Fruit fly (Drosophila melanogaster) whole organism, adult: ENCODE measurements around the gene CG1792.
A peak's percentile ranks its signal among the peaks of the same experiment; 100 is the strongest.

Experiments used
- CG11617 ChIP-seq: fragments of 200-800 bp; sonication (Bioruptor generic); optimal IDR thresholded peaks from 2 replicates; lab custom pipeline; 2017; ENCODE audit warnings: mild to moderate bottlenecking, missing biosample characterization, missing genetic modification reagents, missing genetic modification characterization
- CG12768 ChIP-seq: fragments of 200-800 bp; sonication (Bioruptor generic); optimal IDR thresholded peaks from 2 replicates; lab custom pipeline; 2017; ENCODE audit warnings: missing biosample characterization, missing genetic modification characterization, mild to moderate bottlenecking, moderate library complexity, missing genetic modification reagents
- CG14711 ChIP-seq: fragments of 200-800 bp; sonication (Bioruptor generic); optimal IDR thresholded peaks from 2 replicates; lab custom pipeline; 2018; ENCODE audit warnings: missing biosample characterization, mild to moderate bottlenecking, missing genetic modification characterization, moderate library complexity
- CG1620 ChIP-seq: fragments of 200-800 bp; sonication (Bioruptor generic); optimal IDR thresholded peaks from 2 replicates; lab custom pipeline; 2016; ENCODE audit warnings: missing biosample characterization, missing genetic modification characterization
- CG33017 ChIP-seq: fragments of 200-800 bp; sonication (Bioruptor generic); optimal IDR thresholded peaks from 2 replicates; lab custom pipeline; 2018; ENCODE audit warnings: missing biosample characterization, mild to moderate bottlenecking, missing genetic modification characterization, moderate library complexity
- CG5204 ChIP-seq: fragments of 200-800 bp; sonication (Bioruptor generic); optimal IDR thresholded peaks from 2 replicates; lab custom pipeline; 2016; ENCODE audit warnings: missing biosample characterization, missing genetic modification characterization
- CG7045 ChIP-seq: fragments of 200-800 bp; sonication (Bioruptor generic); optimal IDR thresholded peaks from 2 replicates; lab custom pipeline; 2017; ENCODE audit warnings: missing biosample characterization, mild to moderate bottlenecking, missing genetic modification characterization
- CG7101 ChIP-seq: fragments of 200-800 bp; sonication (Bioruptor generic); optimal IDR thresholded peaks from 2 replicates; lab custom pipeline; 2018; ENCODE audit warnings: missing biosample characterization, mild to moderate bottlenecking, missing genetic modification characterization, moderate library complexity
- Clk ChIP-seq: fragments of 200-800 bp; sonication (Bioruptor generic); optimal IDR thresholded peaks from 2 replicates; lab custom pipeline; 2017; ENCODE audit warnings: missing biosample characterization, missing genetic modification characterization
- Crg-1 ChIP-seq: fragments of 200-800 bp; sonication (Bioruptor generic); optimal IDR thresholded peaks from 2 replicates; lab custom pipeline; 2016; ENCODE audit warnings: missing biosample characterization, missing genetic modification characterization
- bab1 ChIP-seq: fragments of 200-800 bp; sonication (Bioruptor generic); optimal IDR thresholded peaks from 3 replicates; lab custom pipeline; 2019; ENCODE audit warnings: missing biosample characterization, mild to moderate bottlenecking, missing genetic modification characterization, moderate library complexity
- cic ChIP-seq: fragments of 200-800 bp; sonication (Bioruptor generic); optimal IDR thresholded peaks from 2 replicates; lab custom pipeline; 2017; ENCODE audit warnings: missing biosample characterization, mild to moderate bottlenecking, missing genetic modification characterization, moderate library complexity
- kay ChIP-seq: fragments of 200-800 bp; sonication (Bioruptor generic); peaks from one replicate; lab custom pipeline; 2016; ENCODE audit warnings: missing biosample characterization, missing genetic modification characterization, borderline replicate concordance
- tj ChIP-seq: fragments of 200-800 bp; sonication (Bioruptor generic); optimal IDR thresholded peaks from 3 replicates; lab custom pipeline; 2017; ENCODE audit warnings: missing biosample characterization, mild to moderate bottlenecking, missing genetic modification characterization, moderate library complexity

CG1792 gene

dm6 chr3R:31632316-31632715 lies 16.2 kb downstream of the CG1792 start:
- TF ChIP-seq cic (GFP tag; lab: Kevin White, UChicago): no peak
- no peak for TF ChIP-seq CG12768 (GFP tag; lab: Kevin White, UChicago)
- TF ChIP-seq CG7045 (GFP tag; lab: Kevin White, UChicago): no peak
- TF ChIP-seq tj (GFP tag; lab: Kevin White, UChicago): no peak

DNA sequence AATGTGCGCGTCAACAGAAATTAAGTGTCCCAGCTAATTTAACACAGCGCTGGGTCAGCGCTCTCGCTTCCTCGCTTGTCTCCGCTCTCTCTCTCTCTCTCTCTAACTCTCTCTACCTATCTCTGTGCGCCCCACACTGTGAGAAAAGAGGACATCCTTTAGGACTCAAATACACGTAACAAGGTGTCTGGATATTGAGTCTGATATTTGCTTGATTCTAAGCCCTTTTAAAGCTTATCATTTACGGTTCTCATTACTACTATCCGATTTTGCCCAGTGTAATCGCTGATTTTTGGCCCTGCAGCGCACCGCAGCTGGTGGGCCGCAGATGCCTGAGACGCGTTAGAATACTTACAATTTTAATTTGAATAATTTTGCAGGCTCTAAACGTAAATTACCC lies 20.4 kb downstream of the CG1792 start:
- TF ChIP-seq Clk (no peak), CG5204 (GFP tag; lab: Kevin White, UChicago) (peak; percentile 30)

dm6 chr3R:31662757-31663156 lies 46.7 kb downstream of the CG1792 start:
- no peak for TF ChIP-seq CG7045 (GFP tag; lab: Kevin White, UChicago)
- TF ChIP-seq CG33017 (tag; lab: Kevin White, UChicago): no peak
- no peak for TF ChIP-seq CG7101 (tag; lab: Kevin White, UChicago)
- no peak for TF ChIP-seq bab1 (GFP tag; lab: Kevin White, UChicago)
- no peak for TF ChIP-seq CG1620 (GFP tag; lab: Kevin White, UChicago)
- no peak for TF ChIP-seq Clk
- no peak for TF ChIP-seq CG11617 (GFP tag; lab: Kevin White, UChicago)
- no peak for TF ChIP-seq kay (GFP tag; lab: Kevin White, UChicago)
- TF ChIP-seq CG14711: no peak
- no peak for TF ChIP-seq CG12768 (GFP tag; lab: Kevin White, UChicago)
- TF ChIP-seq Crg-1 (GFP tag; lab: Kevin White, UChicago): no peak
